Fruit fly (Drosophila melanogaster) whole organism, embryonic: ENCODE measurements around the gene CG33235.

Experiments used
- BEAF-32 ChIP-seq: fragments of 200-800 bp; sonication (Bioruptor generic); optimal IDR thresholded peaks from 3 replicates; lab custom pipeline; 2017; ENCODE audit warnings: missing biosample characterization, missing genetic modification characterization, mild to moderate bottlenecking, moderate library complexity, missing genetic modification reagents
- CG10267 ChIP-seq: fragments of 200-800 bp; sonication (Bioruptor generic); optimal IDR thresholded peaks from 2 replicates; lab custom pipeline; 2018; ENCODE audit warnings: missing biosample characterization, mild to moderate bottlenecking, missing genetic modification characterization, moderate library complexity
- CG10431 ChIP-seq: fragments of 200-800 bp; sonication (Bioruptor generic); optimal IDR thresholded peaks from 3 replicates; lab custom pipeline; 2018; ENCODE audit warnings: missing biosample characterization, mild to moderate bottlenecking, missing genetic modification characterization
- CG11723 ChIP-seq: fragments of 200-800 bp; sonication (Bioruptor generic); optimal IDR thresholded peaks from 2 replicates; lab custom pipeline; 2017; ENCODE audit warnings: missing biosample characterization, mild to moderate bottlenecking, missing genetic modification characterization
- CG12155 ChIP-seq: fragments of 200-800 bp; sonication (Bioruptor generic); optimal IDR thresholded peaks from 3 replicates; lab custom pipeline; 2016; ENCODE audit warnings: missing biosample characterization, missing genetic modification characterization
- CG1529 ChIP-seq: fragments of 200-800 bp; sonication (Bioruptor generic); optimal IDR thresholded peaks from 3 replicates; lab custom pipeline; 2018; ENCODE audit warnings: missing biosample characterization, missing genetic modification characterization
- CG15479 ChIP-seq: fragments of 200-800 bp; sonication (Bioruptor generic); optimal IDR thresholded peaks from 3 replicates; lab custom pipeline; 2019; ENCODE audit warnings: missing biosample characterization, mild to moderate bottlenecking, missing genetic modification characterization, moderate library complexity
- CG15601 ChIP-seq: fragments of 200-800 bp; sonication (Bioruptor generic); optimal IDR thresholded peaks from 3 replicates; lab custom pipeline; 2019; ENCODE audit warnings: missing biosample characterization, mild to moderate bottlenecking, missing genetic modification characterization, moderate library complexity
- CG1647 ChIP-seq: fragments of 200-800 bp; sonication (Bioruptor generic); optimal IDR thresholded peaks from 3 replicates; lab custom pipeline; 2016; ENCODE audit warnings: missing biosample characterization, missing genetic modification characterization
- CG3995 ChIP-seq: fragments of 200-800 bp; sonication (Bioruptor generic); optimal IDR thresholded peaks from 3 replicates; lab custom pipeline; 2016; ENCODE audit warnings: missing biosample characterization, missing genetic modification characterization
- CG4617 ChIP-seq: fragments of 200-800 bp; sonication (Bioruptor generic); optimal IDR thresholded peaks from 3 replicates; lab custom pipeline; 2016; ENCODE audit warnings: missing biosample characterization, missing genetic modification characterization, borderline replicate concordance
- CG6254 ChIP-seq: fragments of 200-800 bp; sonication (Bioruptor generic); optimal IDR thresholded peaks from 3 replicates; lab custom pipeline; 2017; ENCODE audit warnings: mild to moderate bottlenecking, missing biosample characterization, missing genetic modification reagents, missing genetic modification characterization
- CG7271 ChIP-seq: fragments of 200-800 bp; sonication (Bioruptor generic); optimal IDR thresholded peaks from 2 replicates; lab custom pipeline; 2018; ENCODE audit warnings: missing biosample characterization, mild to moderate bottlenecking, missing genetic modification characterization, moderate library complexity
- CG7963 ChIP-seq: fragments of 200-800 bp; sonication (Bioruptor generic); IDR thresholded peaks from 3 replicates; pipeline ENCODE4 v1.3.6; 2022; ENCODE audit warnings: missing biosample characterization, missing genetic modification characterization; ENCODE audit not compliant: partially characterized antibody
- CG8359 ChIP-seq: fragments of 200-800 bp; sonication (Bioruptor generic); optimal IDR thresholded peaks from 2 replicates; lab custom pipeline; 2017; ENCODE audit warnings: missing biosample characterization, mild to moderate bottlenecking, missing genetic modification characterization, borderline replicate concordance
- CrebB ChIP-seq: fragments of 200-800 bp; sonication (Bioruptor generic); optimal IDR thresholded peaks from 3 replicates; lab custom pipeline; 2018; ENCODE audit warnings: missing biosample characterization, mild to moderate bottlenecking, missing genetic modification characterization
- Doc3 ChIP-seq: fragments of 200-800 bp; sonication (Bioruptor generic); IDR thresholded peaks from 3 replicates; pipeline ENCODE4 v1.3.6; 2022; ENCODE audit warnings: missing biosample characterization, missing genetic modification characterization; ENCODE audit not compliant: partially characterized antibody
- HLHmδ ChIP-seq: fragments of 200-800 bp; sonication (Bioruptor generic); optimal IDR thresholded peaks from 2 replicates; lab custom pipeline; 2018; ENCODE audit warnings: missing biosample characterization, mild to moderate bottlenecking, missing genetic modification characterization, moderate library complexity
- Hand ChIP-seq: fragments of 200-800 bp; sonication (Bioruptor generic); optimal IDR thresholded peaks from 2 replicates; lab custom pipeline; 2017; ENCODE audit warnings: mild to moderate bottlenecking, missing biosample characterization, missing genetic modification reagents, missing genetic modification characterization
- Hr3 ChIP-seq: fragments of 200-800 bp; sonication (Bioruptor generic); optimal IDR thresholded peaks from 3 replicates; lab custom pipeline; 2016; ENCODE audit warnings: missing biosample characterization, missing genetic modification characterization
- Hr39 ChIP-seq: fragments of >200 bp; optimal IDR thresholded peaks from 2 replicates; lab custom pipeline; 2017
- Nf-YC ChIP-seq: fragments of 200-800 bp; optimal IDR thresholded peaks from 3 replicates; lab custom pipeline; 2019; ENCODE audit warnings: missing biosample characterization, mild to moderate bottlenecking, missing genetic modification characterization, moderate library complexity
- Oli ChIP-seq: fragments of 200-800 bp; sonication (Bioruptor generic); optimal IDR thresholded peaks from 2 replicates; lab custom pipeline; 2018; ENCODE audit warnings: missing biosample characterization, mild to moderate bottlenecking, missing genetic modification characterization, moderate library complexity
- PHDP ChIP-seq: fragments of 200-800 bp; sonication (Bioruptor generic); optimal IDR thresholded peaks from 3 replicates; lab custom pipeline; 2018; ENCODE audit warnings: missing biosample characterization, mild to moderate bottlenecking, missing genetic modification characterization, moderate library complexity
- Poxn ChIP-seq: fragments of 200-800 bp; sonication (Bioruptor generic); IDR thresholded peaks from 2 replicates; pipeline ENCODE4 v1.3.6; 2022; ENCODE audit warnings: missing biosample characterization, missing genetic modification characterization
- Six4 ChIP-seq: fragments of 200-800 bp; sonication (Bioruptor generic); optimal IDR thresholded peaks from 2 replicates; lab custom pipeline; 2016; ENCODE audit warnings: missing biosample characterization, missing genetic modification characterization
- TFAM ChIP-seq: fragments of 200-800 bp; sonication (Bioruptor generic); optimal IDR thresholded peaks from 2 replicates; lab custom pipeline; 2017; ENCODE audit warnings: missing biosample characterization, missing genetic modification characterization, inconsistent platforms
- bab2 ChIP-seq: fragments of 200-800 bp; sonication (Bioruptor generic); optimal IDR thresholded peaks from 2 replicates; lab custom pipeline; 2016; ENCODE audit warnings: missing biosample characterization, missing genetic modification characterization
- bcd ChIP-seq: fragments of 200-800 bp; sonication (Bioruptor generic); optimal IDR thresholded peaks from 2 replicates; lab custom pipeline; 2017; ENCODE audit warnings: missing biosample characterization, mild to moderate bottlenecking, missing genetic modification characterization
- crol ChIP-seq: fragments of 200-800 bp; sonication (Bioruptor generic); IDR thresholded peaks from 2 replicates; pipeline ENCODE4 v1.3.6; 2022; ENCODE audit warnings: missing biosample characterization, missing genetic modification characterization
- cwo ChIP-seq: fragments of 200-800 bp; sonication (Bioruptor generic); optimal IDR thresholded peaks from 3 replicates; lab custom pipeline; 2017; ENCODE audit warnings: missing biosample characterization, missing genetic modification characterization, mild to moderate bottlenecking, moderate library complexity, missing genetic modification reagents
- fd96Cb ChIP-seq: fragments of 200-800 bp; sonication (Bioruptor generic); optimal IDR thresholded peaks from 2 replicates; lab custom pipeline; 2018; ENCODE audit warnings: missing biosample characterization, mild to moderate bottlenecking, missing genetic modification characterization, moderate library complexity
- fru ChIP-seq: fragments of >200 bp; optimal IDR thresholded peaks from 2 replicates; lab custom pipeline; 2017
- grn ChIP-seq: fragments of 200-800 bp; sonication (Bioruptor generic); optimal IDR thresholded peaks from 3 replicates; lab custom pipeline; 2017; ENCODE audit warnings: missing biosample characterization, missing genetic modification characterization
- gro ChIP-seq: fragments of 200-800 bp; sonication (Bioruptor generic); optimal IDR thresholded peaks from 2 replicates; lab custom pipeline; 2016; ENCODE audit warnings: missing biosample characterization, missing genetic modification characterization
- hkb ChIP-seq, 2 experiments: fragments of 200-800 bp in 1 of 2; fragments of >200 bp in 1 of 2; sonication (Bioruptor generic) in 1 of 2; IDR thresholded peaks in 1 of 2; optimal IDR thresholded peaks in 1 of 2; 2 replicates each; pipeline versions ENCODE4 v1.3.6 to Lab custom; 2017 to 2022; ENCODE audit warnings: missing biosample characterization in 1 of 2, missing genetic modification characterization in 1 of 2
- hth ChIP-seq: fragments of >200 bp; optimal IDR thresholded peaks from 2 replicates; lab custom pipeline; 2017; ENCODE audit warnings: inconsistent platforms
- jumu ChIP-seq: fragments of 200-800 bp; sonication (Bioruptor generic); optimal IDR thresholded peaks from 3 replicates; lab custom pipeline; 2016; ENCODE audit warnings: missing biosample characterization, missing genetic modification characterization
- lmd ChIP-seq: fragments of 200-800 bp; sonication (Bioruptor generic); IDR thresholded peaks from 2 replicates; pipeline ENCODE4 v1.3.6; 2022; ENCODE audit warnings: missing biosample characterization, missing genetic modification characterization
- odd ChIP-seq: fragments of 200-800 bp; sonication (Bioruptor generic); optimal IDR thresholded peaks from 2 replicates; lab custom pipeline; 2017; ENCODE audit warnings: missing biosample characterization, mild to moderate bottlenecking, missing genetic modification characterization
- pnt ChIP-seq: fragments of 200-800 bp; sonication (Bioruptor generic); optimal IDR thresholded peaks from 3 replicates; lab custom pipeline; 2016; ENCODE audit warnings: missing biosample characterization, missing genetic modification characterization
- sima ChIP-seq: fragments of 200-800 bp; sonication (Bioruptor generic); optimal IDR thresholded peaks from 2 replicates; lab custom pipeline; 2016; ENCODE audit warnings: missing biosample characterization, missing genetic modification characterization
- sisA ChIP-seq: fragments of 200-800 bp; sonication (Bioruptor generic); IDR thresholded peaks from 2 replicates; pipeline ENCODE4 v1.3.6; 2022; ENCODE audit warnings: missing biosample characterization, missing genetic modification characterization
- slbo ChIP-seq: fragments of 200-800 bp; sonication (Bioruptor generic); IDR thresholded peaks from 2 replicates; pipeline ENCODE4 v1.3.6; 2022; ENCODE audit warnings: missing biosample characterization, missing genetic modification characterization
- tio ChIP-seq: fragments of 200-800 bp; sonication (Bioruptor generic); optimal IDR thresholded peaks from 2 replicates; lab custom pipeline; 2017; ENCODE audit warnings: missing biosample characterization, missing genetic modification characterization, inconsistent platforms
- unpg ChIP-seq: fragments of 200-800 bp; sonication (Bioruptor generic); optimal IDR thresholded peaks from 3 replicates; lab custom pipeline; 2018; ENCODE audit warnings: missing biosample characterization, mild to moderate bottlenecking, missing genetic modification characterization, moderate library complexity
- vvl ChIP-seq: fragments of 200-800 bp; sonication (Bioruptor generic); IDR thresholded peaks from 2 replicates; pipeline ENCODE4 v1.3.6; 2022; ENCODE audit warnings: missing biosample characterization, missing genetic modification characterization
- yki ChIP-seq: fragments of >200 bp; optimal IDR thresholded peaks from 3 replicates; lab custom pipeline; 2018
- zen ChIP-seq: fragments of 200-800 bp; sonication (Bioruptor generic); optimal IDR thresholded peaks from 3 replicates; lab custom pipeline; 2018; ENCODE audit warnings: missing biosample characterization, mild to moderate bottlenecking, missing genetic modification characterization, moderate library complexity

Gene CG33235

dm6 chrX:11521561-11522546 is 30.5 kb upstream of the CG33235 start (continued):
- TF ChIP-seq gro (GFP tag; lab: Kevin White, UChicago) (no peak), HLHmδ (GFP tag; lab: Kevin White, UChicago) (no peak), slbo (GFP tag; lab: Robert Waterston, UW) (peak; percentile 52; the same call in 1 of the 2 replicates), CG6254 (GFP tag; lab: Kevin White, UChicago) (peak; percentile 16), CG3995 (GFP tag; lab: Kevin White, UChicago) (no peak), Six4 (GFP tag; lab: Kevin White, UChicago) (peak; percentile 24), hkb (optimal IDR thresholded peaks at IDR 0.05; lab: Kevin White, UChicago) (no peak), hkb (GFP tag; IDR thresholded peaks at IDR 0.05; lab: Robert Waterston, UW) (peak; percentile 72), CG10431 (GFP tag; lab: Kevin White, UChicago) (no peak), hth (lab: Kevin White, UChicago) (no peak), CG4617 (GFP tag; lab: Kevin White, UChicago) (no peak), BEAF-32 (no peak), pnt (GFP tag; lab: Kevin White, UChicago) (peak; percentile 0), Poxn (GFP tag; lab: Robert Waterston, UW) (no peak), tio (GFP tag; lab: Kevin White, UChicago) (peak; percentile 24), fru (lab: Kevin White, UChicago) (no peak), bab2 (GFP tag; lab: Kevin White, UChicago) (peak; percentile 19), CG8359 (no peak), cwo (peak; percentile 68), CG10267 (tag; lab: Kevin White, UChicago) (peak; percentile 53), Doc3 (GFP tag; lab: Robert Waterston, UW) (no peak), odd (GFP tag; lab: Kevin White, UChicago) (peak; percentile 47), CrebB (peak; percentile 1), lmd (peak; percentile 56), CG7271 (tag; lab: Kevin White, UChicago) (no peak), Hand (GFP tag; lab: Kevin White, UChicago) (no peak), CG15601 (peak; percentile 39), PHDP (tag; lab: Kevin White, UChicago) (peak; percentile 73), zen (tag; lab: Kevin White, UChicago) (peak; percentile 17), CG1647 (GFP tag; lab: Kevin White, UChicago) (no peak), sima (GFP tag; lab: Kevin White, UChicago) (no peak), CG7963 (GFP tag; lab: Robert Waterston, UW) (no peak), CG15479 (GFP tag; lab: Kevin White, UChicago) (no peak), crol (GFP tag; lab: Robert Waterston, UW) (peak; percentile 96), Hr39 (lab: Kevin White, UChicago) (no peak), yki (no peak), fd96Cb (peak; percentile 67), sisA (GFP tag; lab: Robert Waterston, UW) (peak; percentile 52; the same call in 1 of the 2 replicates), CG1529 (GFP tag; lab: Kevin White, UChicago) (peak; percentile 33), Nf-YC (tag; lab: Kevin White, UChicago) (peak; percentile 26), bcd (GFP tag; lab: Kevin White, UChicago) (peak; percentile 33), Hr3 (GFP tag; lab: Kevin White, UChicago) (peak; percentile 62), TFAM (GFP tag; lab: Kevin White, UChicago) (no peak), grn (no peak), CG12155 (GFP tag; lab: Kevin White, UChicago) (peak; percentile 57), Oli (peak; percentile 72), unpg (GFP tag; lab: Kevin White, UChicago) (peak; percentile 80), jumu (GFP tag; lab: Kevin White, UChicago) (no peak), vvl (GFP tag; lab: Robert Waterston, UW) (peak; percentile 70), CG11723 (GFP tag; lab: Kevin White, UChicago) (peak; percentile 1)
